Worm (Caenorhabditis elegans): ENCODE results near the gene ZK792.7.

ce11 chrIV:11742406-11742805 is 48.2 kb downstream of the ZK792.7 start, which contains the start of gene K01A6.5:
- no peak for TF ChIP-seq ces-1 (GFP tag; optimal IDR thresholded peaks at IDR 0.05)
- TF ChIP-seq ceh-82 (tag; optimal IDR thresholded peaks at IDR 0.05): no peak
- no peak for TF ChIP-seq Y48G9A.11 (GFP tag; IDR thresholded peaks at IDR 0.05)
- TF ChIP-seq lir-3 (tag; optimal IDR thresholded peaks at IDR 0.05): no peak
- TF ChIP-seq egl-27 (tag; optimal IDR thresholded peaks at IDR 0.05): no peak
- no peak for TF ChIP-seq pha-4 (GFP tag; IDR thresholded peaks at IDR 0.05)
- TF ChIP-seq pha-4 (tag; optimal IDR thresholded peaks at IDR 0.05): no peak
- no peak for TF ChIP-seq fkh-10 (GFP tag; optimal IDR thresholded peaks at IDR 0.05)
- no peak for TF ChIP-seq unc-62 (GFP tag; optimal IDR thresholded peaks at IDR 0.05 in 1 of 2)
- TF ChIP-seq unc-62 (tag; optimal IDR thresholded peaks at IDR 0.05): no peak
- TF ChIP-seq skn-1 (tag; optimal IDR thresholded peaks at IDR 0.05): no peak
